Fruit fly (Drosophila melanogaster) whole organism, embryonic: ENCODE measurements around the gene CG10347.

Source experiments
- Adf1 ChIP-seq: fragments of 200-800 bp; sonication (Bioruptor generic); IDR thresholded peaks from 2 replicates; pipeline ENCODE4 v1.3.6; 2022; ENCODE audit warnings: missing biosample characterization, missing genetic modification characterization
- Bteb2 ChIP-seq: fragments of 200-800 bp; sonication (Bioruptor generic); optimal IDR thresholded peaks from 2 replicates; lab custom pipeline; 2016; ENCODE audit warnings: missing biosample characterization, missing genetic modification characterization
- CG1024 ChIP-seq: fragments of 200-800 bp; sonication (Bioruptor generic); IDR thresholded peaks from 2 replicates; pipeline ENCODE4 v1.3.6; 2022; ENCODE audit warnings: missing biosample characterization, missing genetic modification characterization
- CG10462 ChIP-seq: fragments of 200-800 bp; sonication (Bioruptor generic); optimal IDR thresholded peaks from 2 replicates; lab custom pipeline; 2016; ENCODE audit warnings: missing biosample characterization, missing genetic modification characterization
- CG11247 ChIP-seq: fragments of 200-800 bp; sonication (Bioruptor generic); IDR thresholded peaks from 2 replicates; pipeline ENCODE4 v1.3.6; 2022; ENCODE audit warnings: missing biosample characterization, missing genetic modification characterization
- CG12155 ChIP-seq: fragments of 200-800 bp; sonication (Bioruptor generic); optimal IDR thresholded peaks from 3 replicates; lab custom pipeline; 2016; ENCODE audit warnings: missing biosample characterization, missing genetic modification characterization
- CG12299 ChIP-seq: fragments of 200-800 bp; sonication (Bioruptor generic); optimal IDR thresholded peaks from 2 replicates; lab custom pipeline; 2018; ENCODE audit warnings: missing biosample characterization, mild to moderate bottlenecking, missing genetic modification characterization
- CG13894 ChIP-seq: fragments of 200-800 bp; sonication (Bioruptor generic); optimal IDR thresholded peaks from 3 replicates; lab custom pipeline; 2018; ENCODE audit warnings: missing biosample characterization, mild to moderate bottlenecking, missing genetic modification characterization, moderate library complexity
- CG14710 ChIP-seq: fragments of 200-800 bp; sonication (Bioruptor generic); optimal IDR thresholded peaks from 3 replicates; lab custom pipeline; 2019; ENCODE audit warnings: missing biosample characterization, mild to moderate bottlenecking, missing genetic modification characterization, moderate library complexity
- CG15479 ChIP-seq: fragments of 200-800 bp; sonication (Bioruptor generic); optimal IDR thresholded peaks from 3 replicates; lab custom pipeline; 2019; ENCODE audit warnings: missing biosample characterization, mild to moderate bottlenecking, missing genetic modification characterization, moderate library complexity
- CG1647 ChIP-seq: fragments of 200-800 bp; sonication (Bioruptor generic); optimal IDR thresholded peaks from 3 replicates; lab custom pipeline; 2016; ENCODE audit warnings: missing biosample characterization, missing genetic modification characterization
- CG16863 ChIP-seq: fragments of 200-800 bp; sonication (Bioruptor generic); optimal IDR thresholded peaks from 3 replicates; lab custom pipeline; 2016; ENCODE audit warnings: missing biosample characterization, missing genetic modification characterization
- CG17186 ChIP-seq: fragments of 200-800 bp; sonication (Bioruptor generic); optimal IDR thresholded peaks from 3 replicates; lab custom pipeline; 2017; ENCODE audit warnings: missing biosample characterization, missing genetic modification reagents, missing genetic modification characterization
- CG17802 ChIP-seq: fragments of 200-800 bp; sonication (Bioruptor generic); optimal IDR thresholded peaks from 2 replicates; lab custom pipeline; 2018; ENCODE audit warnings: missing biosample characterization, mild to moderate bottlenecking, missing genetic modification characterization, moderate library complexity
- CG18262 ChIP-seq: fragments of 200-800 bp; optimal IDR thresholded peaks from 3 replicates; lab custom pipeline; 2019; ENCODE audit warnings: missing biosample characterization, mild to moderate bottlenecking, missing genetic modification characterization, moderate library complexity
- CG1832 ChIP-seq: fragments of 200-800 bp; sonication (Bioruptor generic); optimal IDR thresholded peaks from 2 replicates; lab custom pipeline; 2017; ENCODE audit warnings: missing biosample characterization, mild to moderate bottlenecking, missing genetic modification characterization, inconsistent platforms
- CG18619 ChIP-seq: fragments of 200-800 bp; sonication (Bioruptor generic); optimal IDR thresholded peaks from 3 replicates; lab custom pipeline; 2017; ENCODE audit warnings: missing biosample characterization, mild to moderate bottlenecking, missing genetic modification characterization
- CG18764 ChIP-seq: fragments of 200-800 bp; sonication (Bioruptor generic); optimal IDR thresholded peaks from 3 replicates; lab custom pipeline; 2016; ENCODE audit warnings: missing biosample characterization, missing genetic modification characterization
- CG2678 ChIP-seq: fragments of 200-800 bp; sonication (Bioruptor generic); optimal IDR thresholded peaks from 3 replicates; lab custom pipeline; 2019; ENCODE audit warnings: missing biosample characterization, mild to moderate bottlenecking, missing genetic modification characterization, moderate library complexity
- CG32767 ChIP-seq: fragments of 200-800 bp; sonication (Bioruptor generic); IDR thresholded peaks from 2 replicates; pipeline ENCODE4 v1.3.6; 2022; ENCODE audit warnings: missing biosample characterization, missing genetic modification characterization
- CG33557 ChIP-seq: fragments of 200-800 bp; sonication (Bioruptor generic); optimal IDR thresholded peaks from 2 replicates; lab custom pipeline; 2019; ENCODE audit warnings: missing biosample characterization, mild to moderate bottlenecking, missing genetic modification characterization, moderate library complexity
- CG6689 ChIP-seq: fragments of 200-800 bp; sonication (Bioruptor generic); IDR thresholded peaks from 2 replicates; pipeline ENCODE4 v1.3.6; 2022; ENCODE audit warnings: missing biosample characterization, missing genetic modification characterization
- CG6765 ChIP-seq: fragments of 200-800 bp; sonication (Bioruptor generic); optimal IDR thresholded peaks from 3 replicates; lab custom pipeline; 2017; ENCODE audit warnings: missing biosample characterization, mild to moderate bottlenecking, missing genetic modification characterization
- CG7786 ChIP-seq: fragments of 200-800 bp; sonication (Bioruptor generic); optimal IDR thresholded peaks from 2 replicates; lab custom pipeline; 2016; ENCODE audit warnings: missing biosample characterization, missing genetic modification characterization
- CG9876 ChIP-seq: fragments of 200-800 bp; sonication (Bioruptor generic); optimal IDR thresholded peaks from 2 replicates; lab custom pipeline; 2016; ENCODE audit warnings: missing biosample characterization, missing genetic modification characterization
- ERR ChIP-seq: fragments of 200-800 bp; sonication (Bioruptor generic); optimal IDR thresholded peaks from 2 replicates; lab custom pipeline; 2016; ENCODE audit warnings: missing biosample characterization, missing genetic modification characterization
- Gsc ChIP-seq: fragments of 200-800 bp; sonication (Bioruptor generic); IDR thresholded peaks from 2 replicates; pipeline ENCODE4 v1.3.6; 2022; ENCODE audit warnings: missing biosample characterization, missing genetic modification characterization
- H2.0 ChIP-seq: fragments of 200-800 bp; sonication (Bioruptor generic); IDR thresholded peaks from 2 replicates; pipeline ENCODE4 v1.3.6; 2022; ENCODE audit warnings: missing biosample characterization, missing genetic modification characterization
- NC2β ChIP-seq: fragments of 200-800 bp; sonication (Bioruptor generic); optimal IDR thresholded peaks from 2 replicates; lab custom pipeline; 2016; ENCODE audit warnings: missing biosample characterization, missing genetic modification characterization
- Oli ChIP-seq: fragments of 200-800 bp; sonication (Bioruptor generic); optimal IDR thresholded peaks from 2 replicates; lab custom pipeline; 2018; ENCODE audit warnings: missing biosample characterization, mild to moderate bottlenecking, missing genetic modification characterization, moderate library complexity
- Rfx ChIP-seq: fragments of 200-800 bp; sonication (Bioruptor generic); IDR thresholded peaks from 2 replicates; pipeline ENCODE4 v1.3.6; 2022; ENCODE audit warnings: missing biosample characterization, missing genetic modification characterization
- Trl ChIP-seq, 3 experiments: fragments of >200 bp in 2 of 3; fragments of 200-800 bp in 1 of 3; sonication (Bioruptor generic) in 1 of 3; optimal IDR thresholded peaks; 2 replicates in 1 of 3; 3 replicates in 2 of 3; lab custom pipeline; 2016 to 2017; ENCODE audit warnings: missing biosample characterization in 1 of 3, missing genetic modification characterization in 1 of 3
- amos ChIP-seq: fragments of 200-800 bp; sonication (Bioruptor generic); IDR thresholded peaks from 2 replicates; pipeline ENCODE4 v1.3.6; 2022; ENCODE audit warnings: missing biosample characterization, missing genetic modification characterization; ENCODE audit not compliant: partially characterized antibody
- chinmo ChIP-seq: fragments of 200-800 bp; sonication (Bioruptor generic); IDR thresholded peaks from 4 replicates; pipeline ENCODE4 v1.3.6; 2022; ENCODE audit warnings: missing biosample characterization, missing genetic modification characterization; ENCODE audit not compliant: partially characterized antibody
- disco-r ChIP-seq: fragments of 200-800 bp; sonication (Bioruptor generic); optimal IDR thresholded peaks from 2 replicates; lab custom pipeline; 2016; ENCODE audit warnings: missing biosample characterization, missing genetic modification characterization
- fu2 ChIP-seq: fragments of 200-800 bp; sonication (Bioruptor generic); optimal IDR thresholded peaks from 2 replicates; lab custom pipeline; 2016; ENCODE audit warnings: missing biosample characterization, missing genetic modification characterization
- gsb ChIP-seq: fragments of 200-800 bp; sonication (Bioruptor generic); IDR thresholded peaks from 2 replicates; pipeline ENCODE4 v1.3.6; 2022; ENCODE audit warnings: missing biosample characterization, missing genetic modification characterization
- gsb-n ChIP-seq: fragments of 200-800 bp; sonication (Bioruptor generic); optimal IDR thresholded peaks from 3 replicates; lab custom pipeline; 2018; ENCODE audit warnings: missing biosample characterization, mild to moderate bottlenecking, missing genetic modification characterization
- kni ChIP-seq: fragments of 200-800 bp; sonication (Bioruptor generic); optimal IDR thresholded peaks from 3 replicates; lab custom pipeline; 2017; ENCODE audit warnings: mild to moderate bottlenecking, missing biosample characterization, missing genetic modification reagents, missing genetic modification characterization
- lab ChIP-seq: fragments of 200-800 bp; sonication (Bioruptor generic); optimal IDR thresholded peaks from 3 replicates; lab custom pipeline; 2017; ENCODE audit warnings: missing biosample characterization, missing genetic modification characterization, mild to moderate bottlenecking, moderate library complexity, missing genetic modification reagents
- pita ChIP-seq: fragments of 200-800 bp; sonication (Bioruptor generic); optimal IDR thresholded peaks from 2 replicates; lab custom pipeline; 2017; ENCODE audit warnings: missing biosample characterization, mild to moderate bottlenecking, missing genetic modification characterization
- pros ChIP-seq: fragments of 200-800 bp; sonication (Bioruptor generic); optimal IDR thresholded peaks from 3 replicates; lab custom pipeline; 2019; ENCODE audit warnings: missing biosample characterization, mild to moderate bottlenecking, missing genetic modification characterization, moderate library complexity
- pum ChIP-seq: fragments of 200-800 bp; sonication (Bioruptor generic); optimal IDR thresholded peaks from 2 replicates; lab custom pipeline; 2016; ENCODE audit warnings: missing biosample characterization, missing genetic modification characterization
- shn ChIP-seq: fragments of 200-800 bp; sonication (Bioruptor generic); optimal IDR thresholded peaks from 3 replicates; lab custom pipeline; 2016; ENCODE audit warnings: missing biosample characterization, missing genetic modification characterization
- sima ChIP-seq: fragments of 200-800 bp; sonication (Bioruptor generic); optimal IDR thresholded peaks from 2 replicates; lab custom pipeline; 2016; ENCODE audit warnings: missing biosample characterization, missing genetic modification characterization
- sisA ChIP-seq: fragments of 200-800 bp; sonication (Bioruptor generic); IDR thresholded peaks from 2 replicates; pipeline ENCODE4 v1.3.6; 2022; ENCODE audit warnings: missing biosample characterization, missing genetic modification characterization
- tap ChIP-seq: fragments of 200-800 bp; optimal IDR thresholded peaks from 3 replicates; lab custom pipeline; 2019; ENCODE audit warnings: missing biosample characterization, mild to moderate bottlenecking, missing genetic modification characterization, moderate library complexity

The CG10347 gene

dm6 chrX:11818047-11818766 is 36.5 kb downstream of the CG10347 start (continued):
- TF ChIP-seq sima (GFP tag; lab: Kevin White, UChicago): peak; percentile 82
- peak; percentile 92 for TF ChIP-seq CG12155 (GFP tag; lab: Kevin White, UChicago)
- TF ChIP-seq CG17802 (tag; lab: Kevin White, UChicago): peak; percentile 69
- peak; percentile 91 for TF ChIP-seq CG18619 (GFP tag; lab: Kevin White, UChicago)
- TF ChIP-seq CG1024: peak; percentile 88
- TF ChIP-seq CG32767 (GFP tag; lab: Robert Waterston, UW): peak; percentile 95
- peak; percentile 80 for TF ChIP-seq CG13894 (tag; lab: Kevin White, UChicago)
- TF ChIP-seq CG1647: peak; percentile 88
- TF ChIP-seq gsb-n: peak; percentile 95
- peak; percentile 91 for TF ChIP-seq CG14710
- peak; percentile 91 for TF ChIP-seq ERR
- TF ChIP-seq CG2678 (tag; lab: Kevin White, UChicago): peak; percentile 95
- TF ChIP-seq, all 482 proteins: peak for 447

- no peak for TF ChIP-seq CG9876 (GFP tag; lab: Kevin White, UChicago)
- peak; percentile 79 to 91 for TF ChIP-seq Trl (optimal IDR thresholded peaks at IDR 0.05; lab: Kevin White, UChicago)
- TF ChIP-seq Trl (GFP tag; optimal IDR thresholded peaks at IDR 0.05; lab: Kevin White, UChicago): peak; percentile 56
- peak; percentile 9 for TF ChIP-seq CG12299 (tag; lab: Kevin White, UChicago)
- no peak for TF ChIP-seq CG6765 (GFP tag; lab: Kevin White, UChicago)
- TF ChIP-seq shn (GFP tag; lab: Kevin White, UChicago): no peak
- TF ChIP-seq Oli (tag; lab: Kevin White, UChicago): no peak
- TF ChIP-seq CG18262 (tag; lab: Kevin White, UChicago): no peak
- TF ChIP-seq sisA (GFP tag; lab: Robert Waterston, UW): no peak
- no peak for TF ChIP-seq fu2 (GFP tag; lab: Kevin White, UChicago)
- TF ChIP-seq CG18764 (GFP tag; lab: Kevin White, UChicago): no peak
- peak; percentile 83; the same call in 1 of the 4 replicates for TF ChIP-seq chinmo
- TF ChIP-seq Bteb2 (GFP tag; lab: Kevin White, UChicago): no peak
- TF ChIP-seq CG10462 (GFP tag; lab: Kevin White, UChicago): no peak
- TF ChIP-seq CG11247 (GFP tag; lab: Robert Waterston, UW): no peak
- peak; percentile 28 for TF ChIP-seq lab
- no peak for TF ChIP-seq CG17186 (GFP tag; lab: Kevin White, UChicago)
- TF ChIP-seq tap: no peak
- TF ChIP-seq Adf1 (GFP tag; lab: Robert Waterston, UW): peak; percentile 98
- TF ChIP-seq CG33557: no peak
- TF ChIP-seq CG1832 (GFP tag; lab: Kevin White, UChicago): peak; percentile 47
- TF ChIP-seq amos (GFP tag; lab: Robert Waterston, UW): no peak
- no peak for TF ChIP-seq Rfx (GFP tag; lab: Robert Waterston, UW)
- TF ChIP-seq pita: no peak
- no peak for TF ChIP-seq CG6689 (GFP tag; lab: Robert Waterston, UW)
- TF ChIP-seq CG7786 (GFP tag; lab: Kevin White, UChicago): no peak
- TF ChIP-seq pros (GFP tag; lab: Kevin White, UChicago): peak; percentile 61
- TF ChIP-seq pum (GFP tag; lab: Kevin White, UChicago): no peak
- peak; percentile 40 for TF ChIP-seq CG15479
- no peak for TF ChIP-seq NC2β
- TF ChIP-seq CG16863: no peak
- TF ChIP-seq disco-r: no peak
- no peak for TF ChIP-seq H2.0 (GFP tag; lab: Robert Waterston, UW)
- no peak for TF ChIP-seq gsb
- peak; percentile 28 for TF ChIP-seq kni (GFP tag; lab: Kevin White, UChicago)
- no peak for TF ChIP-seq Gsc (GFP tag; lab: Robert Waterston, UW)
These were observed 37.4 kb downstream of the CG10347 start for dm6 chrX:11817183-11817972.
